Fruit fly (Drosophila melanogaster) Kc167 (cell line): Measurements from ENCODE around the gene noc.

ENCODE experiments used
- Myc ChIP-seq: fragments of >200 bp; optimal IDR thresholded peaks from 2 replicates; lab custom pipeline; 2017; ENCODE audit warnings: missing external identifiers
- Sin3A ChIP-seq: fragments of >200 bp; optimal IDR thresholded peaks from 2 replicates; lab custom pipeline; 2018; ENCODE audit warnings: missing external identifiers
- h ChIP-seq: fragments of >200 bp; optimal IDR thresholded peaks from 3 replicates; lab custom pipeline; 2018; ENCODE audit warnings: missing external identifiers
- insv ChIP-seq: fragments of >200 bp; optimal IDR thresholded peaks from 3 replicates; lab custom pipeline; 2018; ENCODE audit warnings: missing external identifiers
- psq ChIP-seq: fragments of >200 bp; optimal IDR thresholded peaks from 2 replicates; lab custom pipeline; 2017; ENCODE audit warnings: missing external identifiers
- ttk ChIP-seq: sonication (Bioruptor generic); optimal IDR thresholded peaks from 2 replicates; lab custom pipeline; 2017; ENCODE audit warnings: missing external identifiers

The noc gene

dm6 chr2L:14488083-14488482, 2.6 kb upstream of the noc start:
- TF ChIP-seq h (lab: Kevin White, UChicago) (no peak), ttk (no peak), Sin3A (lab: Kevin White, UChicago) (no peak), insv (lab: Kevin White, UChicago) (no peak), psq (lab: Kevin White, UChicago) (no peak), Myc (lab: Kevin White, UChicago) (no peak)

DNA sequence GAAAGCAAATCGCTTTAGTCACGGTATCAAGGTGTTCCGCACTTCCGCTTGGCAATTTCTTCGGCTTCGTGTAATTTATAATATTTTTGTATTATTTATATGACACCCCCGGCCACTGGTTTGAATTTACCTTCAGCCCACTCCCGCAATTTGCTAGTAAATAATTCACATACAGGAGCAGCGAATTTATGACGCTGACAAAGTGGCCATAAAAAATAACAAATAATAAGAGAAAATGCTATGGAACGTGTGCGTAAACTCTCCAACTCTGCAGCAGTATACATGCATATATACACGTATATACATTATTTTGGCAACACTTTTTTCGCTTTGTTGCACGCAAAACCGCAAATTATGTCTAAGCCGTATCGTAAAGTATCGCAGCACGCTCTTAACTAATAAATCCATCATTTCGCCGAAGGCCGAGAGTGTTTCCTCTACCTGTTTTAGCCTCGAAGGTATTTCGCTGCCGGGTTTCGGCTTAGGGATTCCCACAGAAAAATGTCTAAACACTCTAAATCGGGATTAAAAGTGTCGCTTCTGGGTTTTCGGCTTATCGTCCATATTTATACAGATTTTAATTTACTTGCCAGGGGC, 1.7 kb upstream of the noc start:
- TF ChIP-seq ttk (no peak), Myc (lab: Kevin White, UChicago) (no peak), h (lab: Kevin White, UChicago) (no peak), insv (lab: Kevin White, UChicago) (no peak), psq (lab: Kevin White, UChicago) (no peak), Sin3A (lab: Kevin White, UChicago) (no peak)

DNA sequence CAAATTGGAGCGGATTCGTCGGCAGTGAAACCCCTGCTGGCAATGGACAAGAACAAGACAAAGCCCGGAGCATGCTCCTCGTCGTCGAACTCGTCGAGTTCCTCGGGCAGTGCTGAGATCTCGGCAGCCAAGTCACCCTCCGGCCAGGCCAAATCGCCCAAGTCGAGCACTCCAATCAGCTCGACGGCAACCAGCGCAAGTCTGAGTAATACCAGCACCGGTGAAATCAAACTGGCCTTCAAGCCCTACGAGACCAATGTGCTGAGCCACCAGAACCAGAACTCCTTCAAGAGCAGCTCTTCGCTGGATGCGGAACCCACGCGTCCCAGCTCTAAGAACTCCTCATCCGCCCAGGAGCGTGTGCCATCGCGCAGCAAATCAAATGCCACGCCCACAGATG, 1.0 kb downstream of the noc start:
- TF ChIP-seq psq (lab: Kevin White, UChicago), result no peak
- peak; percentile 59 for TF ChIP-seq ttk

- TF ChIP-seq Myc (lab: Kevin White, UChicago) (no peak), ttk (no peak), h (lab: Kevin White, UChicago) (no peak), insv (lab: Kevin White, UChicago) (no peak), Sin3A (lab: Kevin White, UChicago) (no peak), psq (lab: Kevin White, UChicago) (no peak)
These were observed 2.2 kb downstream of the noc start for dm6 chr2L:14492819-14493218.

- no peak for TF ChIP-seq insv (lab: Kevin White, UChicago)
- no peak for TF ChIP-seq ttk
- TF ChIP-seq psq (lab: Kevin White, UChicago), result no peak
- TF ChIP-seq Myc (lab: Kevin White, UChicago), result no peak
- TF ChIP-seq h (lab: Kevin White, UChicago), result no peak
- no peak for TF ChIP-seq Sin3A (lab: Kevin White, UChicago)
These were observed 4.3 kb downstream of the noc start for dm6 chr2L:14494930-14495351.

DNA sequence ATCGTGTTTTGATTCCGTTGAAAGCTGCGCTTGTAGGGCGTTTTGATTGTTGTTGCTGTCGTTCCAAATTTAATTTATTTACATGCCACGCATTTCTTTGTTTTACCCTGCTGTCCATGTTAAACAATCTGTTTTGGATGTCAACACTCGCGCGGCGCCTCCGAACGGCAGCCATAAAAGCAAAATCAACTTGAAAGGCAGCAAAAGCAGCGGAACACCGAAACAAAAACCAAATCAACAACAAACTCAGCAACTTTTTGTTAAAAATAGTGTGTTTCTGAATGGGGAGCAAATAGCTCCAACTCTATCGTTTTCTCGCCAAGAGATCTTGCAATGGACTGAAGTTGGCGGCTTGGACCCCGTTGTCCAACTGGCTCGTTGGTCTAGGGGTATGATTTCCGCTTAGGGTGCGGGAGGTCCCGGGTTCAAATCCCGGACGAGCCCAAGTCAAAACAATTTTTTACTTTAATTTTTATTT, 4.9 kb downstream of the noc start:
- TF ChIP-seq ttk (no peak), Myc (lab: Kevin White, UChicago) (no peak), psq (lab: Kevin White, UChicago) (no peak), Sin3A (lab: Kevin White, UChicago) (no peak), insv (lab: Kevin White, UChicago) (no peak), h (lab: Kevin White, UChicago) (no peak)

- TF ChIP-seq ttk, result no peak
- no peak for TF ChIP-seq Sin3A (lab: Kevin White, UChicago)
- TF ChIP-seq insv (lab: Kevin White, UChicago), result no peak
- no peak for TF ChIP-seq h (lab: Kevin White, UChicago)
- TF ChIP-seq psq (lab: Kevin White, UChicago), result no peak
- no peak for TF ChIP-seq Myc (lab: Kevin White, UChicago)
These were observed 5.7 kb downstream of the noc start for dm6 chr2L:14496348-14496747.

dm6 chr2L:14496892-14497291, 6.2 kb downstream of the noc start:
- TF ChIP-seq insv (lab: Kevin White, UChicago) (no peak), psq (lab: Kevin White, UChicago) (no peak), ttk (no peak)

dm6 chr2L:14497459-14498258, 7.0 kb downstream of the noc start:
- no peak for TF ChIP-seq ttk

DNA sequence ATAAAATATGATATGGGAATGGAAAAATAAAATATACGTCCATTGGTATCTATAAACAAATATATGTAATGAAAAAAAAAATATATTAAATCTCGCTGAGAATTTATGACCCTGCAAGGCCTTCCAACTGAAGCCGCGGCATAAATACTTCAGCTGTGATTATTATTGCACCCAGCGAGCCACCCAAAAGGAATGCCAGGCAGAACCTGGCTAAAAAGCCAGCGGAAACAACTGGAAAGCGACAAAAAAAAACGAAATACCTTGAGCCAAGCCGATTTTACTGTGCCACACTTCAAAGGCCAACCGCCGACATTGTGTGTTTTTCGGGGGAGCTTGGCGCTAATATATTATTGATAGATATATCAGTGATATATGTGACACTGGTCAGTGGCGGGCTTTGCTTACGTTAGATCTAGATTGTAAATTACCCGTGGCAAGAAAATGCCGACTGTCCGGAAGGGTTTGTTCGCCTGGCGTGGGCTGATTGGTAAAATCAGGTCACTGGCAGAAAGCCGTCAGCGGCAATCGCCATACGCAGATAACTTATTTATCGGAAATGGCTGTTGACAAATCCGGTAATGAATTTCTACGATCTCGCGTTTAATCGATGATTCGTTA, 7.9 kb downstream of the noc start:
- TF ChIP-seq Sin3A (lab: Kevin White, UChicago) (no peak), Myc (lab: Kevin White, UChicago) (no peak), psq (lab: Kevin White, UChicago) (no peak), insv (lab: Kevin White, UChicago) (no peak), ttk (no peak), h (lab: Kevin White, UChicago) (no peak)

DNA sequence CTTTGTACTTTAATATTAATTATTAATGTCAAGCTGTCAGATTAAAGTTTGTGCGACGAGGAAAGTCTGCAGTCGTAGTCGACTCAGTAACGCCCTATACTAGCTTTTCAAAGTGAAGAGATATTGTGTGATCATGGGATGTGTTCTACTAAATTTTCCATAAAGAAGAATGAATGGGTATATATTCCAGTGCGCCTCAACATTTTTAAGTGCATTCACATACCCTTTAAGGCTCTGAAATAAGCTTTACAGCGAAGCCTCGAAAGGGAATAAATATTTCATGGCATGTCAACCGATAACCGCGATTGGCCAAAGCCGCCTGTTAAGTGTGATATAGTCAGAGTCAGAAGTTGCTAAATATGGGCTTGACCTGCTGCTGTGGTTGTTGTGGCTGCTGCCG, 8.4 kb downstream of the noc start:
- no peak for TF ChIP-seq h (lab: Kevin White, UChicago)
- TF ChIP-seq Sin3A (lab: Kevin White, UChicago), result no peak
- no peak for TF ChIP-seq Myc (lab: Kevin White, UChicago)
- TF ChIP-seq insv (lab: Kevin White, UChicago), result no peak
- TF ChIP-seq psq (lab: Kevin White, UChicago), result no peak
- TF ChIP-seq ttk, result no peak

dm6 chr2L:14499497-14499896, 8.8 kb downstream of the noc start:
- TF ChIP-seq psq (lab: Kevin White, UChicago) (no peak), h (lab: Kevin White, UChicago) (no peak), insv (lab: Kevin White, UChicago) (no peak), Myc (lab: Kevin White, UChicago) (no peak), ttk (no peak), Sin3A (lab: Kevin White, UChicago) (no peak)
